Worm (Caenorhabditis elegans) whole organism, L4/young adult: ENCODE measurements around the gene Y25C1A.13.
A peak's percentile ranks its signal among the peaks of the same experiment; 100 is the strongest.

ENCODE experiments used
- W03F9.2 ChIP-seq: fragments of 150-350 bp; optimal IDR thresholded peaks from 2 replicates; lab custom pipeline; 2014; ENCODE audit warnings: missing biosample characterization, missing genetic modification characterization
- dao-5 ChIP-seq: sonication (generic microtip); optimal IDR thresholded peaks from 2 replicates; lab custom pipeline; 2016; ENCODE audit warnings: missing genotype, missing genetic modification characterization, moderate library complexity, missing compliant biosample characterization
- him-1 ChIP-seq: sonication (generic microtip); optimal IDR thresholded peaks from 2 replicates; lab custom pipeline; 2016; ENCODE audit warnings: missing genotype, missing genetic modification reagents, missing genetic modification characterization, missing compliant biosample characterization

Gene Y25C1A.13

ce11 chrII:3063366-3063765 is 47.7 kb downstream of the Y25C1A.13 start:
- TF ChIP-seq him-1 (tag; lab: Kevin White, UChicago) (no peak), dao-5 (tag; lab: Kevin White, UChicago) (no peak), W03F9.2 (tag; lab: Kevin White, UChicago) (no peak)

DNA sequence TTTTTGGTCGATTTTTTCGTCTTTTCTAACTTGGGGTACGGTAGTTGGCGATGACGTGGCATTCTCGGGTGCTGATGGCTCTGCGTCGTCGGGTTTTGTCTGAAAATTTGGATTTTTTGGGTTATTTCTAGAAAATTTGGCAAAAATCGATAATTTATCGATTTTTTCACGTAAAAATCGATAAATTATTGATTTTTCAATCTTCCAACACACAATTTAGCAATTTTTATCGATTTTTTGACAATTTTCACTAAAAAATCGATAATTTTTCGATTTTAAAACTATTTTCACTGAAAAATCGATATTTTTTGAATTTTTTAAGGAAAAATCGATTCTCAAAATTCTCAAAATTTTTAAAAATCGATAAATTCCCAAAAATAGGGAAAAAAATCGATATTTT is 48.2 kb downstream of the Y25C1A.13 start:
- TF ChIP-seq W03F9.2 (tag; lab: Kevin White, UChicago) = no peak
- no peak for TF ChIP-seq dao-5 (tag; lab: Kevin White, UChicago)
- no peak for TF ChIP-seq him-1 (tag; lab: Kevin White, UChicago)

ce11 chrII:3062222-3062621 is 48.8 kb downstream of the Y25C1A.13 start:
- TF ChIP-seq dao-5 (tag; lab: Kevin White, UChicago) = peak; percentile 28
- no peak for TF ChIP-seq W03F9.2 (tag; lab: Kevin White, UChicago)
- no peak for TF ChIP-seq him-1 (tag; lab: Kevin White, UChicago)

- TF ChIP-seq dao-5 (tag; lab: Kevin White, UChicago) (no peak), him-1 (tag; lab: Kevin White, UChicago) (no peak), W03F9.2 (tag; lab: Kevin White, UChicago) (no peak)
These were observed 49.4 kb downstream of the Y25C1A.13 start for ce11 chrII:3061605-3062004.

ce11 chrII:3060782-3061181 is 50.3 kb downstream of the Y25C1A.13 start, which contains the start of gene Y25C1A.6:
TSS of gene Y25C1A.6 (plus strand) at chrII:3061082.
- TF ChIP-seq W03F9.2 (tag; lab: Kevin White, UChicago) = no peak
- TF ChIP-seq him-1 (tag; lab: Kevin White, UChicago) = no peak
- no peak for TF ChIP-seq dao-5 (tag; lab: Kevin White, UChicago)
